Fruit fly (Drosophila melanogaster) whole organism, embryonic: ENCODE data around the gene Mettl5.
A peak's percentile ranks its signal among the peaks of the same experiment; 100 is the strongest.

ENCODE experiments used
- Awh ChIP-seq: fragments of 200-800 bp; sonication (Bioruptor generic); IDR thresholded peaks from 2 replicates; pipeline ENCODE4, ENCODE4 v1.3.6; 2022; ENCODE audit warnings: missing biosample characterization, missing genetic modification characterization
- BEAF-32 ChIP-seq: fragments of 200-800 bp; sonication (Bioruptor generic); optimal IDR thresholded peaks from 3 replicates; lab custom pipeline; 2017; ENCODE audit warnings: missing biosample characterization, missing genetic modification characterization, mild to moderate bottlenecking, moderate library complexity, missing genetic modification reagents
- BtbVII ChIP-seq: fragments of 200-800 bp; sonication (Bioruptor generic); optimal IDR thresholded peaks from 3 replicates; lab custom pipeline; 2017; ENCODE audit warnings: missing biosample characterization, mild to moderate bottlenecking, missing genetic modification characterization
- CG12104 ChIP-seq: fragments of 200-800 bp; sonication (Bioruptor generic); optimal IDR thresholded peaks from 3 replicates; lab custom pipeline; 2016; ENCODE audit warnings: missing biosample characterization, missing genetic modification characterization
- CG12391 ChIP-seq: fragments of 200-800 bp; sonication (Bioruptor generic); optimal IDR thresholded peaks from 3 replicates; lab custom pipeline; 2018; ENCODE audit warnings: missing biosample characterization, mild to moderate bottlenecking, missing genetic modification characterization, moderate library complexity
- CG13775 ChIP-seq: fragments of 200-800 bp; sonication (Bioruptor generic); optimal IDR thresholded peaks from 3 replicates; lab custom pipeline; 2017; ENCODE audit warnings: missing biosample characterization, mild to moderate bottlenecking, missing genetic modification characterization
- CG14860 ChIP-seq: fragments of 200-800 bp; sonication (Bioruptor generic); IDR thresholded peaks from 3 replicates; pipeline ENCODE4 v1.3.6; 2022; ENCODE audit warnings: missing biosample characterization, missing genetic modification characterization; ENCODE audit not compliant: partially characterized antibody
- CG15269 ChIP-seq: fragments of 200-800 bp; sonication (Bioruptor generic); optimal IDR thresholded peaks from 2 replicates; lab custom pipeline; 2018; ENCODE audit warnings: missing biosample characterization, mild to moderate bottlenecking, missing genetic modification characterization, moderate library complexity
- CG1603 ChIP-seq: fragments of 200-800 bp; sonication (Bioruptor generic); optimal IDR thresholded peaks from 2 replicates; lab custom pipeline; 2019; ENCODE audit warnings: missing biosample characterization, mild to moderate bottlenecking, missing genetic modification characterization, moderate library complexity
- CG17568 ChIP-seq: fragments of 200-800 bp; sonication (Bioruptor generic); optimal IDR thresholded peaks from 2 replicates; lab custom pipeline; 2018; ENCODE audit warnings: missing biosample characterization, mild to moderate bottlenecking, missing genetic modification characterization, moderate library complexity
- CG2120 ChIP-seq: fragments of 200-800 bp; sonication (Bioruptor generic); optimal IDR thresholded peaks from 3 replicates; lab custom pipeline; 2016; ENCODE audit warnings: missing biosample characterization, missing genetic modification characterization
- CG2202 ChIP-seq: fragments of 200-800 bp; sonication (Bioruptor generic); optimal IDR thresholded peaks from 2 replicates; lab custom pipeline; 2018; ENCODE audit warnings: missing biosample characterization, mild to moderate bottlenecking, missing genetic modification characterization
- CG30020 ChIP-seq: fragments of 200-800 bp; optimal IDR thresholded peaks from 2 replicates; lab custom pipeline; 2019; ENCODE audit warnings: missing biosample characterization, mild to moderate bottlenecking, missing genetic modification characterization, moderate library complexity
- CG33557 ChIP-seq: fragments of 200-800 bp; sonication (Bioruptor generic); optimal IDR thresholded peaks from 2 replicates; lab custom pipeline; 2019; ENCODE audit warnings: missing biosample characterization, mild to moderate bottlenecking, missing genetic modification characterization, moderate library complexity
- CG3847 ChIP-seq: fragments of 200-800 bp; sonication (Bioruptor generic); IDR thresholded peaks from 2 replicates; pipeline ENCODE4 v1.3.6; 2022; ENCODE audit warnings: missing biosample characterization, missing genetic modification characterization
- CG6254 ChIP-seq: fragments of 200-800 bp; sonication (Bioruptor generic); optimal IDR thresholded peaks from 3 replicates; lab custom pipeline; 2017; ENCODE audit warnings: mild to moderate bottlenecking, missing biosample characterization, missing genetic modification reagents, missing genetic modification characterization
- CG6683 ChIP-seq: fragments of 200-800 bp; sonication (Bioruptor generic); optimal IDR thresholded peaks from 2 replicates; lab custom pipeline; 2017; ENCODE audit warnings: missing biosample characterization, mild to moderate bottlenecking, missing genetic modification characterization, missing genetic modification reagents
- CG7357 ChIP-seq: fragments of 200-800 bp; sonication (Bioruptor generic); IDR thresholded peaks from 3 replicates; pipeline ENCODE4 v1.3.6; 2022; ENCODE audit warnings: missing biosample characterization, missing genetic modification characterization
- CG7745 ChIP-seq: fragments of 200-800 bp; sonication (Bioruptor generic); optimal IDR thresholded peaks from 2 replicates; lab custom pipeline; 2018; ENCODE audit warnings: missing biosample characterization, mild to moderate bottlenecking, missing genetic modification characterization, moderate library complexity
- CG9215 ChIP-seq: fragments of 200-800 bp; sonication (Bioruptor generic); IDR thresholded peaks from 2 replicates; pipeline ENCODE4 v1.3.6; 2022; ENCODE audit warnings: missing biosample characterization, missing genetic modification characterization
- Dip2 ChIP-seq: fragments of 200-800 bp; sonication (Bioruptor generic); IDR thresholded peaks from 2 replicates; pipeline ENCODE4 v1.3.6; 2022; ENCODE audit warnings: missing biosample characterization, missing genetic modification characterization
- E2f2 ChIP-seq: fragments of 200-800 bp; sonication (Bioruptor generic); IDR thresholded peaks from 2 replicates; pipeline ENCODE4 v1.3.6; 2022; ENCODE audit warnings: missing biosample characterization, missing genetic modification characterization
- Ets97D ChIP-seq: fragments of 200-800 bp; sonication (Bioruptor generic); optimal IDR thresholded peaks from 3 replicates; lab custom pipeline; 2016; ENCODE audit warnings: missing biosample characterization, missing genetic modification characterization
- Hr3 ChIP-seq: fragments of 200-800 bp; sonication (Bioruptor generic); optimal IDR thresholded peaks from 3 replicates; lab custom pipeline; 2016; ENCODE audit warnings: missing biosample characterization, missing genetic modification characterization
- Max ChIP-seq: fragments of 200-800 bp; sonication (Bioruptor generic); optimal IDR thresholded peaks from 2 replicates; lab custom pipeline; 2016; ENCODE audit warnings: missing biosample characterization, mild to moderate bottlenecking, missing genetic modification characterization
- Meics ChIP-seq: fragments of 200-800 bp; sonication (Bioruptor generic); optimal IDR thresholded peaks from 2 replicates; lab custom pipeline; 2017; ENCODE audit warnings: missing biosample characterization, mild to moderate bottlenecking, missing genetic modification characterization
- Mes4 ChIP-seq: fragments of 200-800 bp; sonication (Bioruptor generic); optimal IDR thresholded peaks from 2 replicates; lab custom pipeline; 2016; ENCODE audit warnings: missing biosample characterization, missing genetic modification characterization
- Mrtf ChIP-seq: fragments of 200-800 bp; sonication (Bioruptor generic); IDR thresholded peaks from 3 replicates; pipeline ENCODE4 v1.3.6; 2022; ENCODE audit warnings: missing biosample characterization, missing genetic modification characterization
- Myb ChIP-seq: fragments of 200-800 bp; sonication (Bioruptor generic); optimal IDR thresholded peaks from 2 replicates; lab custom pipeline; 2016; ENCODE audit warnings: missing biosample characterization, missing genetic modification characterization
- Oaz ChIP-seq: fragments of 200-800 bp; sonication (Bioruptor generic); IDR thresholded peaks from 2 replicates; pipeline ENCODE4 v1.3.6; 2022; ENCODE audit warnings: missing biosample characterization, missing genetic modification characterization
- Rfx ChIP-seq: fragments of 200-800 bp; sonication (Bioruptor generic); IDR thresholded peaks from 2 replicates; pipeline ENCODE4 v1.3.6; 2022; ENCODE audit warnings: missing biosample characterization, missing genetic modification characterization
- Trl ChIP-seq, 3 experiments: fragments of >200 bp in 2 of 3; fragments of 200-800 bp in 1 of 3; sonication (Bioruptor generic) in 1 of 3; optimal IDR thresholded peaks; 2 replicates in 1 of 3; 3 replicates in 2 of 3; lab custom pipeline; 2016 to 2017; ENCODE audit warnings: missing biosample characterization in 1 of 3, missing genetic modification characterization in 1 of 3
- ato ChIP-seq: fragments of 200-800 bp; sonication (Bioruptor generic); IDR thresholded peaks from 2 replicates; pipeline ENCODE4 v1.3.6; 2022; ENCODE audit warnings: missing biosample characterization, missing genetic modification characterization; ENCODE audit not compliant: partially characterized antibody
- cas ChIP-seq: fragments of 200-800 bp; sonication (Bioruptor generic); IDR thresholded peaks from 2 replicates; pipeline ENCODE4 v1.3.6; 2022; ENCODE audit warnings: missing biosample characterization, missing genetic modification characterization
- cato ChIP-seq: fragments of 200-800 bp; sonication (Bioruptor generic); optimal IDR thresholded peaks from 2 replicates; lab custom pipeline; 2016; ENCODE audit warnings: missing biosample characterization, missing genetic modification characterization, borderline replicate concordance
- croc ChIP-seq: fragments of 200-800 bp; sonication (Bioruptor generic); conservative IDR thresholded peaks from 3 replicates; pipeline ENCODE4 v1.3.6; 2022; ENCODE audit warnings: missing biosample characterization, missing genetic modification characterization
- crp ChIP-seq, 2 experiments: fragments of 200-800 bp; sonication (Bioruptor generic); optimal IDR thresholded peaks; 2 replicates in 1 of 2; 3 replicates in 1 of 2; lab custom pipeline; 2017; ENCODE audit warnings: missing biosample characterization in 2 of 2, missing genetic modification characterization in 2 of 2, mild to moderate bottlenecking in 1 of 2, moderate library complexity in 1 of 2
- dpn ChIP-seq, 2 experiments: fragments of 200-800 bp; sonication (Bioruptor generic); optimal IDR thresholded peaks; 3 replicates each; lab custom pipeline; 2016; ENCODE audit warnings: missing biosample characterization in 2 of 2, missing genetic modification characterization in 2 of 2
- grau ChIP-seq: fragments of 200-800 bp; optimal IDR thresholded peaks from 3 replicates; lab custom pipeline; 2019; ENCODE audit warnings: missing biosample characterization, mild to moderate bottlenecking, missing genetic modification characterization, moderate library complexity
- mirr ChIP-seq: fragments of 200-800 bp; sonication (Bioruptor generic); optimal IDR thresholded peaks from 3 replicates; lab custom pipeline; 2018; ENCODE audit warnings: missing biosample characterization, mild to moderate bottlenecking, missing genetic modification characterization
- nerfin-2 ChIP-seq: fragments of 200-800 bp; sonication (Bioruptor generic); IDR thresholded peaks from 2 replicates; pipeline ENCODE4 v1.3.6; 2022; ENCODE audit warnings: missing biosample characterization, missing genetic modification characterization; ENCODE audit not compliant: partially characterized antibody
- prd ChIP-seq, 3 experiments: fragments of >200 bp in 2 of 3; fragments of 200-800 bp in 1 of 3; sonication (Bioruptor generic) in 1 of 3; optimal IDR thresholded peaks in 2 of 3; IDR thresholded peaks in 1 of 3; 2 replicates in 2 of 3; 3 replicates in 1 of 3; pipeline versions ENCODE4 v1.3.6 to Lab custom; 2017 to 2022; ENCODE audit warnings: missing biosample characterization in 1 of 3, missing genetic modification characterization in 1 of 3
- pum ChIP-seq: fragments of 200-800 bp; sonication (Bioruptor generic); optimal IDR thresholded peaks from 2 replicates; lab custom pipeline; 2016; ENCODE audit warnings: missing biosample characterization, missing genetic modification characterization
- run ChIP-seq: fragments of 200-800 bp; sonication (Bioruptor generic); optimal IDR thresholded peaks from 3 replicates; lab custom pipeline; 2018; ENCODE audit warnings: missing biosample characterization, mild to moderate bottlenecking, missing genetic modification characterization
- slp2 ChIP-seq: fragments of 200-800 bp; sonication (Bioruptor generic); optimal IDR thresholded peaks from 2 replicates; lab custom pipeline; 2016; ENCODE audit warnings: missing biosample characterization, missing genetic modification characterization
- tx ChIP-seq: fragments of 200-800 bp; sonication (Bioruptor generic); optimal IDR thresholded peaks from 2 replicates; lab custom pipeline; 2016; ENCODE audit warnings: missing biosample characterization, missing genetic modification characterization
- wek ChIP-seq: fragments of 200-800 bp; sonication (Bioruptor generic); optimal IDR thresholded peaks from 3 replicates; lab custom pipeline; 2018; ENCODE audit warnings: missing biosample characterization, mild to moderate bottlenecking, missing genetic modification characterization, moderate library complexity

Mettl5 gene

dm6 chr3L:19292440-19293175, 29.0 kb downstream of the Mettl5 start, which contains the start of gene Gbs-76A (continued):
- TF ChIP-seq grau (peak; percentile 90), cas (GFP tag; lab: Robert Waterston, UW) (peak; percentile 27; the same call in 1 of the 2 replicates), Oaz (GFP tag; lab: Robert Waterston, UW) (peak; percentile 42; the same call in 1 of the 2 replicates), Awh (GFP tag; lab: Robert Waterston, UW) (no peak), CG2120 (GFP tag; lab: Kevin White, UChicago) (peak; percentile 66), Dip2 (GFP tag; lab: Robert Waterston, UW) (no peak), cato (peak; percentile 23), wek (no peak), CG7357 (GFP tag; lab: Robert Waterston, UW) (peak; percentile 79), CG6254 (peak; percentile 79), BEAF-32 (GFP tag; lab: Kevin White, UChicago) (no peak), CG3847 (GFP tag; lab: Robert Waterston, UW) (peak; percentile 67), CG1603 (peak; percentile 30), Rfx (GFP tag; lab: Robert Waterston, UW) (peak; percentile 82), Trl (optimal IDR thresholded peaks at IDR 0.05; lab: Kevin White, UChicago) (peak; percentile 72 to 90), Trl (GFP tag; optimal IDR thresholded peaks at IDR 0.05; lab: Kevin White, UChicago) (no peak), CG17568 (GFP tag; lab: Kevin White, UChicago) (peak; percentile 52), CG12391 (tag; lab: Kevin White, UChicago) (peak; percentile 89), CG33557 (GFP tag; lab: Kevin White, UChicago) (peak; percentile 60), CG7745 (no peak), prd (optimal IDR thresholded peaks at IDR 0.05; lab: Kevin White, UChicago) (no peak), prd (GFP tag; IDR thresholded peaks at IDR 0.05; lab: Robert Waterston, UW) (peak; percentile 65), CG13775 (GFP tag; lab: Kevin White, UChicago) (peak; percentile 76), BtbVII (GFP tag; lab: Kevin White, UChicago) (peak; percentile 84), dpn (GFP tag; optimal IDR thresholded peaks at IDR 0.05; lab: Kevin White, UChicago) (peak in 1 of 2 experiments; percentile 56), CG9215 (GFP tag; lab: Robert Waterston, UW) (peak; percentile 70), mirr (GFP tag; lab: Kevin White, UChicago) (no peak), Mrtf (GFP tag; lab: Robert Waterston, UW) (0 out of 3 replicates have a peak, but pooled peaks have one; percentile 48), CG12104 (GFP tag; lab: Kevin White, UChicago) (peak; percentile 34), CG14860 (GFP tag; lab: Robert Waterston, UW) (peak; percentile 49; the same call in 1 of the 3 replicates), slp2 (GFP tag; lab: Kevin White, UChicago) (no peak), croc (peak; percentile 73), CG30020 (peak; percentile 49), Mes4 (GFP tag; lab: Kevin White, UChicago) (no peak), run (tag; lab: Kevin White, UChicago) (peak; percentile 81), CG2202 (tag; lab: Kevin White, UChicago) (peak; percentile 54), nerfin-2 (GFP tag; lab: Robert Waterston, UW) (peak; percentile 20; the same call in 1 of the 2 replicates), Max (GFP tag; lab: Kevin White, UChicago) (peak; percentile 38), ato (GFP tag; lab: Robert Waterston, UW) (no peak), CG6683 (GFP tag; lab: Kevin White, UChicago) (peak; percentile 79), Myb (GFP tag; lab: Kevin White, UChicago) (no peak), E2f2 (GFP tag; lab: Robert Waterston, UW) (peak; percentile 67; the same call in 1 of the 2 replicates), Hr3 (GFP tag; lab: Kevin White, UChicago) (peak; percentile 75), tx (GFP tag; lab: Kevin White, UChicago) (no peak), CG15269 (tag; lab: Kevin White, UChicago) (peak; percentile 92), pum (GFP tag; lab: Kevin White, UChicago) (no peak), Ets97D (no peak), crp (GFP tag; optimal IDR thresholded peaks at IDR 0.05; lab: Kevin White, UChicago) (no peak), Meics (GFP tag; lab: Kevin White, UChicago) (peak; percentile 89)
